Fruit fly (Drosophila melanogaster): ENCODE results near the gene CG7202.

Gene CG7202

dm6 chr3L:21464240-21464639 lies 28.3 kb downstream of the CG7202 start (continued):
- TF ChIP-seq CG13624 (GFP tag; optimal IDR thresholded peaks at IDR 0.05) = no peak
- TF ChIP-seq CG34376 (GFP tag; optimal IDR thresholded peaks at IDR 0.05) = no peak
- TF ChIP-seq nau (GFP tag; optimal IDR thresholded peaks at IDR 0.05) = no peak
- TF ChIP-seq Bdp1 (GFP tag; optimal IDR thresholded peaks at IDR 0.05) = peak; percentile 45
- no peak for TF ChIP-seq CG6272 (GFP tag; IDR thresholded peaks at IDR 0.05)
- TF ChIP-seq pan (optimal IDR thresholded peaks at IDR 0.05) = no peak
- TF ChIP-seq pan (GFP tag; optimal IDR thresholded peaks at IDR 0.05 in 1 of 2, IDR thresholded peaks at IDR 0.05 in 1 of 2) = no peak
- peak; percentile 19 for TF ChIP-seq sima (GFP tag; optimal IDR thresholded peaks at IDR 0.05)
- TF ChIP-seq CG2712 (tag; optimal IDR thresholded peaks at IDR 0.05) = peak; percentile 91
- TF ChIP-seq insv (GFP tag; optimal IDR thresholded peaks at IDR 0.05) = no peak
- peak; percentile 71 for TF ChIP-seq vvl (GFP tag; IDR thresholded peaks at IDR 0.05)
- TF ChIP-seq Ets65A (GFP tag) = no peak
- TF ChIP-seq CG3407 (GFP tag; optimal IDR thresholded peaks at IDR 0.05) = peak; percentile 90
- peak; percentile 57 for TF ChIP-seq CG4424 (GFP tag; optimal IDR thresholded peaks at IDR 0.05)
- peak; percentile 58 for TF ChIP-seq PHDP (tag; optimal IDR thresholded peaks at IDR 0.05)
- TF ChIP-seq scrt (GFP tag; optimal IDR thresholded peaks at IDR 0.05) = peak; percentile 33
- peak; percentile 59 for TF ChIP-seq CG4820 (GFP tag; optimal IDR thresholded peaks at IDR 0.05)
- TF ChIP-seq CG7987 (GFP tag; optimal IDR thresholded peaks at IDR 0.05) = peak; percentile 74
- no peak for TF ChIP-seq cwo (GFP tag; optimal IDR thresholded peaks at IDR 0.05)
- TF ChIP-seq CG8290 (GFP tag; optimal IDR thresholded peaks at IDR 0.05) = peak; percentile 15
- peak in 1 of 2 experiments; percentile 77 for TF ChIP-seq CG8290 (tag; optimal IDR thresholded peaks at IDR 0.05)
- peak; percentile 87 for TF ChIP-seq nerfin-1 (tag; optimal IDR thresholded peaks at IDR 0.05)
- no peak for TF ChIP-seq ab (GFP tag; optimal IDR thresholded peaks at IDR 0.05)
- TF ChIP-seq zen2 (GFP tag; IDR thresholded peaks at IDR 0.05; ENCODE audit: partially characterized antibody) = no peak
- TF ChIP-seq CG5953 (GFP tag; IDR thresholded peaks at IDR 0.05) = no peak
- peak; percentile 68 for TF ChIP-seq CG12104 (GFP tag; optimal IDR thresholded peaks at IDR 0.05)
- TF ChIP-seq stc (GFP tag; IDR thresholded peaks at IDR 0.05) = no peak; the same call in 1 of the 2 replicates
- TF ChIP-seq CG10979 (tag; optimal IDR thresholded peaks at IDR 0.05) = peak; percentile 79
- peak; percentile 87 for TF ChIP-seq CG17361 (GFP tag; IDR thresholded peaks at IDR 0.05)
- TF ChIP-seq CG7745 (tag; optimal IDR thresholded peaks at IDR 0.05) = peak; percentile 91
- no peak for TF ChIP-seq Dp (GFP tag; optimal IDR thresholded peaks at IDR 0.05)
- TF ChIP-seq Blimp-1 (GFP tag; optimal IDR thresholded peaks at IDR 0.05) = peak; percentile 83
- TF ChIP-seq ham (GFP tag; IDR thresholded peaks at IDR 0.05) = no peak
- no peak for TF ChIP-seq CG9437 (GFP tag; optimal IDR thresholded peaks at IDR 0.05)
- peak; percentile 92 for TF ChIP-seq gsb-n (tag; optimal IDR thresholded peaks at IDR 0.05)
- TF ChIP-seq oc (tag; optimal IDR thresholded peaks at IDR 0.05) = peak; percentile 70
- TF ChIP-seq HmgZ (tag; optimal IDR thresholded peaks at IDR 0.05) = no peak
- TF ChIP-seq CG33557 (GFP tag; optimal IDR thresholded peaks at IDR 0.05) = peak; percentile 94
- no peak for TF ChIP-seq CG34422 (GFP tag; IDR thresholded peaks at IDR 0.05)
- TF ChIP-seq pnt (GFP tag; optimal IDR thresholded peaks at IDR 0.05) = no peak
- no peak for TF ChIP-seq Hr39 (optimal IDR thresholded peaks at IDR 0.05)
- no peak for TF ChIP-seq wor (GFP tag; IDR thresholded peaks at IDR 0.05)
- no peak for TF ChIP-seq Doc3 (GFP tag; IDR thresholded peaks at IDR 0.05; ENCODE audit: partially characterized antibody)
- no peak for TF ChIP-seq CG4282 (GFP tag; optimal IDR thresholded peaks at IDR 0.05)
- no peak for TF ChIP-seq Gug (GFP tag; IDR thresholded peaks at IDR 0.05)
- TF ChIP-seq Eip74EF (GFP tag; optimal IDR thresholded peaks at IDR 0.05) = peak in 1 of 2 experiments; percentile 6
- no peak for TF ChIP-seq Dll (GFP tag; IDR thresholded peaks at IDR 0.05; ENCODE audit: partially characterized antibody)
- peak; percentile 92 for TF ChIP-seq CG14710 (tag; optimal IDR thresholded peaks at IDR 0.05)
- TF ChIP-seq Lpt (GFP tag; optimal IDR thresholded peaks at IDR 0.05) = no peak
- TF ChIP-seq H2.0 (GFP tag; IDR thresholded peaks at IDR 0.05) = peak; percentile 37; the same call in 1 of the 2 replicates
- no peak for TF ChIP-seq nerfin-2 (GFP tag; IDR thresholded peaks at IDR 0.05; ENCODE audit: partially characterized antibody)
- 0 out of 2 replicates have a peak, but pooled peaks have one; percentile 7 for TF ChIP-seq Dref (GFP tag; IDR thresholded peaks at IDR 0.05)
